Fruit fly (Drosophila melanogaster) whole organism, wandering third instar larva: Measurements from ENCODE around the gene Ncc69.
A peak's percentile ranks its signal among the peaks of the same experiment; 100 is the strongest.

ENCODE experiments used
- CG32264 ChIP-seq: fragments of 200-800 bp; sonication (Bioruptor generic); optimal IDR thresholded peaks from 2 replicates; lab custom pipeline; 2016; ENCODE audit warnings: missing biosample characterization, missing genetic modification characterization
- CG9705 ChIP-seq: fragments of 200-800 bp; sonication (Bioruptor generic); optimal IDR thresholded peaks from 2 replicates; lab custom pipeline; 2018; ENCODE audit warnings: missing biosample characterization, mild to moderate bottlenecking, missing genetic modification characterization
- CrebA ChIP-seq: fragments of 200-800 bp; sonication (Bioruptor generic); optimal IDR thresholded peaks from 2 replicates; lab custom pipeline; 2016; ENCODE audit warnings: missing biosample characterization, mild to moderate bottlenecking, missing genetic modification characterization, borderline replicate concordance
- Dfd ChIP-seq: fragments of >200 bp; optimal IDR thresholded peaks from 2 replicates; lab custom pipeline; 2017; ENCODE audit warnings: missing biosample characterization, missing genetic modification characterization
- Dif ChIP-seq: fragments of 200-275, 200-300 bp; sonication (Bioruptor generic); optimal IDR thresholded peaks from 2 replicates; lab custom pipeline; 2018; ENCODE audit warnings: missing biosample characterization, missing genetic modification characterization; ENCODE audit not compliant: partially characterized antibody
- HLH106 ChIP-seq: fragments of 200-800 bp; optimal IDR thresholded peaks from 3 replicates; lab custom pipeline; 2019; ENCODE audit warnings: missing biosample characterization, mild to moderate bottlenecking, missing genetic modification characterization, moderate library complexity
- Hnf4 ChIP-seq: fragments of 200-800 bp; sonication (Bioruptor generic); optimal IDR thresholded peaks from 2 replicates; lab custom pipeline; 2016; ENCODE audit warnings: missing biosample characterization, mild to moderate bottlenecking, missing genetic modification characterization
- Hr78 ChIP-seq: fragments of >200 bp; optimal IDR thresholded peaks from 2 replicates; lab custom pipeline; 2017; ENCODE audit warnings: missing biosample characterization, missing genetic modification characterization
- Hr83 ChIP-seq: fragments of 200-300 bp; sonication (Bioruptor generic); optimal IDR thresholded peaks from 2 replicates; lab custom pipeline; 2016; ENCODE audit warnings: missing biosample characterization, mild to moderate bottlenecking, missing genetic modification characterization, moderate library complexity; ENCODE audit not compliant: poor library complexity, severe bottlenecking
- Jra ChIP-seq: sonication (Bioruptor generic); optimal IDR thresholded peaks from 2 replicates; lab custom pipeline; 2016; ENCODE audit warnings: missing biosample characterization, missing genetic modification characterization
- N ChIP-seq: fragments of >200 bp; optimal IDR thresholded peaks from 2 replicates; lab custom pipeline; 2018; ENCODE audit warnings: missing biosample characterization, missing external identifiers, missing genetic modification characterization
- OdsH ChIP-seq: fragments of 200-800 bp; sonication (Bioruptor generic); optimal IDR thresholded peaks from 2 replicates; lab custom pipeline; 2016; ENCODE audit warnings: missing biosample characterization, mild to moderate bottlenecking, missing genetic modification characterization
- Rel ChIP-seq, 2 experiments: fragments of 200-800 bp; sonication (Bioruptor generic) in 1 of 2; optimal IDR thresholded peaks; 2 replicates in 1 of 2; 3 replicates in 1 of 2; lab custom pipeline; 2016 to 2019; ENCODE audit warnings: mild to moderate bottlenecking in 2 of 2, missing biosample characterization in 2 of 2, missing genetic modification characterization in 2 of 2, moderate library complexity in 1 of 2
- Sp1 ChIP-seq: fragments of 200-800 bp; sonication (Bioruptor generic); optimal IDR thresholded peaks from 3 replicates; lab custom pipeline; 2019; ENCODE audit warnings: missing biosample characterization, mild to moderate bottlenecking, missing genetic modification characterization, moderate library complexity
- Vsx2 ChIP-seq: fragments of 200-300, 225-300 bp; sonication (Bioruptor generic); optimal IDR thresholded peaks from 2 replicates; lab custom pipeline; 2018; ENCODE audit warnings: missing biosample characterization, missing genetic modification characterization; ENCODE audit not compliant: partially characterized antibody
- br ChIP-seq: fragments of 200-800 bp; sonication (Bioruptor generic); optimal IDR thresholded peaks from 2 replicates; lab custom pipeline; 2016; ENCODE audit warnings: missing biosample characterization, missing genetic modification characterization
- brk ChIP-seq: fragments of 200-800 bp; sonication (Bioruptor generic); optimal IDR thresholded peaks from 2 replicates; lab custom pipeline; 2016; ENCODE audit warnings: missing biosample characterization, mild to moderate bottlenecking, missing genetic modification characterization
- dl ChIP-seq, 2 experiments: fragments of 175-275, 200-275 bp in 1 of 2; fragments of 200-275 bp in 1 of 2; sonication (Bioruptor generic); optimal IDR thresholded peaks; lab custom pipeline; 2018; ENCODE audit warnings: mild to moderate bottlenecking in 2 of 2, missing biosample characterization in 2 of 2, missing genetic modification characterization in 2 of 2, moderate library complexity in 2 of 2; ENCODE audit not compliant: partially characterized antibody in 2 of 2, insufficient read depth in 1 of 2
- dmrt93B ChIP-seq: fragments of 200-800 bp; sonication (Bioruptor generic); optimal IDR thresholded peaks from 2 replicates; lab custom pipeline; 2018; ENCODE audit warnings: missing biosample characterization, mild to moderate bottlenecking, missing genetic modification characterization
- dsf ChIP-seq: sonication (Bioruptor generic); optimal IDR thresholded peaks from 2 replicates; lab custom pipeline; 2016; ENCODE audit warnings: missing biosample characterization, missing genetic modification characterization, borderline replicate concordance
- ey ChIP-seq: fragments of 200-800 bp; sonication (Bioruptor generic); optimal IDR thresholded peaks from 2 replicates; lab custom pipeline; 2016; ENCODE audit warnings: missing biosample characterization, missing genetic modification characterization
- foxo ChIP-seq, 2 experiments: fragments of 200-800 bp; sonication (Bioruptor generic); optimal IDR thresholded peaks; 2 replicates in 1 of 2; 3 replicates in 1 of 2; lab custom pipeline; 2016 to 2017; ENCODE audit warnings: missing biosample characterization in 2 of 2, missing genetic modification characterization in 2 of 2
- fru ChIP-seq: fragments of 200-800 bp; sonication (Bioruptor generic); optimal IDR thresholded peaks from 3 replicates; lab custom pipeline; 2016; ENCODE audit warnings: missing biosample characterization, mild to moderate bottlenecking, missing genetic modification characterization
- h ChIP-seq: fragments of 200-800 bp; sonication (Bioruptor generic); optimal IDR thresholded peaks from 3 replicates; lab custom pipeline; 2016; ENCODE audit warnings: missing biosample characterization, mild to moderate bottlenecking, missing genetic modification characterization
- jim ChIP-seq: fragments of 175-275, 200-325 bp; sonication (Bioruptor generic); optimal IDR thresholded peaks from 2 replicates; lab custom pipeline; 2016; ENCODE audit warnings: missing biosample characterization, mild to moderate bottlenecking, missing genetic modification characterization
- lola ChIP-seq: fragments of >200 bp; optimal IDR thresholded peaks from 2 replicates; lab custom pipeline; 2017; ENCODE audit warnings: missing biosample characterization, missing genetic modification characterization
- psq ChIP-seq: fragments of 200-800 bp; sonication (Bioruptor generic); optimal IDR thresholded peaks from 3 replicates; lab custom pipeline; 2017; ENCODE audit warnings: missing biosample characterization, mild to moderate bottlenecking, missing genetic modification characterization, moderate library complexity
- rgr ChIP-seq: fragments of 200-800 bp; sonication (Bioruptor generic); optimal IDR thresholded peaks from 3 replicates; lab custom pipeline; 2016; ENCODE audit warnings: missing biosample characterization, mild to moderate bottlenecking, missing genetic modification characterization
- sage ChIP-seq: fragments of 200-800 bp; sonication (Bioruptor generic); optimal IDR thresholded peaks from 2 replicates; lab custom pipeline; 2016; ENCODE audit warnings: missing biosample characterization, mild to moderate bottlenecking, missing genetic modification characterization
- sv ChIP-seq: fragments of 200-800 bp; sonication (Bioruptor generic); optimal IDR thresholded peaks from 3 replicates; lab custom pipeline; 2016; ENCODE audit warnings: missing biosample characterization, missing genetic modification characterization
- tai ChIP-seq: sonication (Bioruptor generic); optimal IDR thresholded peaks from 2 replicates; lab custom pipeline; 2016; ENCODE audit warnings: missing biosample characterization, missing genetic modification characterization
- woc ChIP-seq: sonication (Bioruptor generic); optimal IDR thresholded peaks from 2 replicates; lab custom pipeline; 2016; ENCODE audit warnings: missing biosample characterization, mild to moderate bottlenecking, missing genetic modification characterization

Ncc69 gene

DNA sequence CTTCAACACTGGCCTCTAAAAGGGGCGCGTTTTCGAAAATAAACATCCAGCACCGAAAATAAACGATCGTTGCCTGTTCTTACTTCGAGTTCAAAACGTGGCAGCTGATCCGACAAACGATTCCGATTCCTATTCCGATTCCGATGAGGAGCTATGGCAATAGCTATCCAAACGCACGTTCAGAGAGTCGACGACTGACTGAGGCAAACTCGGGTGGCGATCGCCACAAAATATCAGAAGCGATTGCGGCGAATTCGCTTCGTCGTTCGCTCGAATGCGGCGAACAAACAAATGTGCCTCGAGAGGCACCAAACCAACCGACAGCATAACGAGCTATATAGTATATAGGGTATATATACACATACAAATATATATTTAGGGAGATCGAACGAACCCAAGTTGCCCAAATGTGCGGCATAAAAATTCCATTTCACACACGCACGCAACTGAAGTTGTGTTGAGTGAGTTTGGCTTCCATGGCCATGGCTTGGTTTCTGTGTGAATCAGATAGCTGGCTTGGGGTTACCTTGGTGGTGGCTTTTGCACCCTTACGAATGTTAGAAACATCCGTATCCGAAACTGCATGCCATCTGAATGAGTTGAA, at the start of gene Ncc69:
Ncc69 (minus strand) TSS at position 205 of the 604 bp plus-strand sequence.
- peak; percentile 73 for TF ChIP-seq sage (GFP tag; lab: Kevin White, UChicago)
- TF ChIP-seq psq (GFP tag; lab: Kevin White, UChicago) = peak; percentile 3
- peak; percentile 50 for TF ChIP-seq Hr83 (GFP tag; lab: Kevin White, UChicago)
- peak; percentile 30 for TF ChIP-seq CrebA
- peak; percentile 21 for TF ChIP-seq brk (GFP tag; lab: Kevin White, UChicago)
- no peak for TF ChIP-seq lola (GFP tag; lab: Kevin White, UChicago)
- TF ChIP-seq Rel (GFP tag; optimal IDR thresholded peaks at IDR 0.05; lab: Kevin White, UChicago) = peak; percentile 6
- TF ChIP-seq Rel (tag; optimal IDR thresholded peaks at IDR 0.05; lab: Kevin White, UChicago) = peak; percentile 42
- peak; percentile 56 for TF ChIP-seq Dif (GFP tag; lab: Kevin White, UChicago)
- peak; percentile 22 for TF ChIP-seq Sp1 (GFP tag; lab: Kevin White, UChicago)
- no peak for TF ChIP-seq Jra
- TF ChIP-seq rgr = peak; percentile 12
- no peak for TF ChIP-seq jim (GFP tag; lab: Kevin White, UChicago)
- TF ChIP-seq Hnf4 (GFP tag; lab: Kevin White, UChicago) = peak; percentile 43

DNA sequence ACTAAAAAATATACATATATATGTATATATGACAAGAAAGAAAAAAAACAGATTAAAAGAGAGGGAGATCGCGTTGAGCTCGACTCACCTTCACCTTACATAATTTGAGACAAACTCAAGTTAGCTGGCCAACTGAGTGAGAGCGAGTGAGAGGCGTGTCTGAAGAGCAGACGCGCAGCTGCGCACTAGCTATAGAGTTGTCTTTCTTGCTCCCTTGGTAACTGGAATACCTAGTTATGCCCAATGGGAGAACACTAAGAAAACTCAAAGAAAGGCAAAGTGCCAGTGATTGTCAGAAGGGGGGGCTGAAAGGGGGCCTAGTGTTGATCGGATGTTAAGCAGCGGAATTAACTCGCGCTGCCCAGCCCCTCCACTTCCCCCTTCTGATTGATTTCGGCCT, 43.2 kb upstream of the Ncc69 start:
- no peak for TF ChIP-seq tai (GFP tag; lab: Kevin White, UChicago)
- TF ChIP-seq dl (GFP tag; optimal IDR thresholded peaks at IDR 0.05; lab: Kevin White, UChicago; ENCODE audit: insufficient read depth in 1 of 2, partially characterized antibody in 2 of 2) = peak in 1 of 2 experiments; percentile 34
- peak; percentile 38 for TF ChIP-seq Dif (GFP tag; lab: Kevin White, UChicago)
- no peak for TF ChIP-seq Hnf4 (GFP tag; lab: Kevin White, UChicago)
- TF ChIP-seq foxo (GFP tag; optimal IDR thresholded peaks at IDR 0.05; lab: Kevin White, UChicago) = no peak
- peak; percentile 75 for TF ChIP-seq Vsx2 (GFP tag; lab: Kevin White, UChicago)
- peak; percentile 37 for TF ChIP-seq Hr83 (GFP tag; lab: Kevin White, UChicago)
- no peak for TF ChIP-seq dsf (GFP tag; lab: Kevin White, UChicago)
- no peak for TF ChIP-seq h (GFP tag; lab: Kevin White, UChicago)
- no peak for TF ChIP-seq N
- no peak for TF ChIP-seq OdsH (GFP tag; lab: Kevin White, UChicago)

DNA sequence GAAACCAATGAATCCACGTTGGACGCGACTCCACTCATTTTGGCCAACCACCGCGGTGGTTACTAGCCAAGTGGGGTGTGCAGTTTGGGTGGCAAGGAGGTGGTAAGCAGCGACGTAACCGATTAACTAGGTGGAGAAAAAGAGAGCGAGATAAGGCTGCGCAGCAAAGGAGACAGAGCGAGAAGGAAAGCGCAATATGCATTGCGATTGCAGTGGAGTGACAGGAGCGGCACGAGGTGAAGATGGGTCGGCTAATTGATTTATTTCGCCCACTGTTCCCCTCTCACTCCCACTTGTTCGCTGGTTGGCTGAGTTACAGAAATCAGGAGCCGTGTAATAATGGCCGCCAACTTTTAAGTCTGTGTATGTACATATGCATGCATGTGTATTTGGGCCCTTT, 42.5 kb upstream of the Ncc69 start:
- TF ChIP-seq Hr78 (no peak), Vsx2 (GFP tag; lab: Kevin White, UChicago) (peak; percentile 46)
- TF ChIP-seq, all 38 proteins: peak for 1

DNA sequence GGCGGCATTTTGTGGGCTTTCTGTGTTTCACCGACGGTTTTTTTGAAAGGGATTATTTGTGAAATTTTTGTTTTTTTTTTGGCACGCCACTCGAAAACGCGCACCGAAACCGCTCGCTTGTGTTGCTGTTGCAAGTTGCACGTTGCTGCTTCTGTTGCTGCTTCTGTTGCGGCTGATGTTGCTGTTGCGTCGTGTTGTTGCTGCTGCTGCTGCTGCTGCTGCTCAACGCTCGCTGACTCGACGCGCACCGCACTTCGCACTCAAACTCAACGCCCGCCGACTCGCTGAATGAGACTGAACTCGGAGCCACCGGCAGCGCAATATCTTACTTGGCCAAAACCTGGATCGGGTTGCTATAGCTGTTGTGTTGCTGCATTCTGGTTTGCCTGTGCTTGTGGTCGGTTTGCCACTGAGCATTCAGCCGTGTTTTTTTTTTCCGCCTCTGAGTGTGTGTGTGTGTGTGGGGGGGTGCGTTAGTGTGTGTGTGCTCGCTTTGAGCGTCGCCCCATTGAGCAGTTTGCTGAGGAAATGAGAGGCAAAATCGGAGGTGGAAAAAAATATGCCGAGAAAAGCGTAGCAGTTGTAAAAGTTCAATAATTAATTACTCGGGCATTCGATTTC, 41.3 kb upstream of the Ncc69 start, which contains the start of gene toe:
toe (minus strand) TSS at position 277 of the 621 bp plus-strand sequence.
- TF ChIP-seq foxo (GFP tag; optimal IDR thresholded peaks at IDR 0.05; lab: Kevin White, UChicago) = no peak
- TF ChIP-seq psq (GFP tag; lab: Kevin White, UChicago) = no peak
- no peak for TF ChIP-seq Dif (GFP tag; lab: Kevin White, UChicago)
- TF ChIP-seq OdsH (GFP tag; lab: Kevin White, UChicago) = no peak
- peak; percentile 93 for TF ChIP-seq Dfd (GFP tag; lab: Kevin White, UChicago)
- TF ChIP-seq CrebA = no peak
- no peak for TF ChIP-seq CG32264 (GFP tag; lab: Kevin White, UChicago)

DNA sequence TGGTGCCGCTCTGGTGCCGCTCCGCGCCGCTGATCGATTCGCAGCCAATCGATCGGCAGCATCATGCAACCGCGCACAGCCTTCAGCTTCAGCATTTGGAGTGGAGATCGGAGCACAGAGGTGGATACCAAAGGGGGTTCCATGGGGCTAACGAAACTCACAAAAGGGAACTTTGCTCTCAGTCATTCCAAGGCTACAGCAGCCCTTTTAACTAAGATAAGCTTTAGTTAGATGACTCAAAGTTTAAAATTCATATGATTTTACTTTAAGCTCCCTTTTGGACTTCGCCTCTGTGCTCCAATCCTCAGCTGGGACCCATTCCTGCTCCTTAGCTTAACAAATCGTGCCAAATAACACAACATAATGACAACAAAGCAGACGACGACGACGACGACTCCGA, 29.2 kb upstream of the Ncc69 start:
- TF ChIP-seq fru (peak; percentile 61), rgr (peak; percentile 1), br (GFP tag; lab: Kevin White, UChicago) (peak; percentile 37), dl (GFP tag; optimal IDR thresholded peaks at IDR 0.05; lab: Kevin White, UChicago; ENCODE audit: insufficient read depth in 1 of 2, partially characterized antibody in 2 of 2) (no peak), HLH106 (tag; lab: Kevin White, UChicago) (peak; percentile 39), CG32264 (GFP tag; lab: Kevin White, UChicago) (no peak), ey (GFP tag; lab: Kevin White, UChicago) (peak; percentile 18), woc (GFP tag; lab: Kevin White, UChicago) (peak; percentile 49), CG9705 (GFP tag; lab: Kevin White, UChicago) (peak; percentile 29), sv (GFP tag; lab: Kevin White, UChicago) (no peak), h (GFP tag; lab: Kevin White, UChicago) (peak; percentile 32), foxo (GFP tag; optimal IDR thresholded peaks at IDR 0.05; lab: Kevin White, UChicago) (peak in 1 of 2 experiments; percentile 60), jim (GFP tag; lab: Kevin White, UChicago) (no peak), dmrt93B (peak; percentile 32), Sp1 (GFP tag; lab: Kevin White, UChicago) (peak; percentile 29)
